Fruit fly (Drosophila melanogaster): ENCODE results near the gene Tep3.

DNA sequence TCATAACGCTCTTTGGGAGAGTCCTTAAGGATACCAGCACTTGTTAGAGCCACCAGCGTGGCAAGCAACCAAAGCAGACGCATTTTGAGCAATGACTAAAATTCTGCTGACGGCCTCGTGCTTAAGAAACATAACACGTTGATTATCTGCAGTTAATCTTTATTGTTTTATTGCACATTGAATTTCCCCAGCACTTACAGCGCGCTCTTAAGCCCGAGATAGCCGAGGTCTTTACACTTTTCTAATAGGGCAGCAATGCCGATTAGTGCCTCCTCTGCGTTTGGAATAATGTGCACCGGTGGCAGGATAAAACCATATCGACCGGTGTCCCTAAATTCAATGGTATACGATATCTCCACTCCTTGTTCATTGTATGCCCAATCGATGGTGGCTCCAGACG is 11.6 kb upstream of the Tep3 start, which contains the start of gene CG18585:
- TF ChIP-seq Pif1A (GFP tag; optimal IDR thresholded peaks at IDR 0.05) (no peak), rn (GFP tag; IDR thresholded peaks at IDR 0.05) (no peak), CG17806 (tag; optimal IDR thresholded peaks at IDR 0.05) (no peak), gl (tag; optimal IDR thresholded peaks at IDR 0.05) (no peak), CG14655 (GFP tag; optimal IDR thresholded peaks at IDR 0.05) (no peak)

Measured in whole organism, pupa.